Worm (Caenorhabditis elegans) whole organism, L1 larva: ENCODE measurements around the gene F36D4.1.

Experiments
- C04F5.9 ChIP-seq: sonication (generic microtip); optimal IDR thresholded peaks from 2 replicates; lab custom pipeline; 2016; ENCODE audit warnings: missing genetic modification characterization, missing compliant biosample characterization
- C16A3.4 ChIP-seq: fragments of 150-350 bp; optimal IDR thresholded peaks from 2 replicates; lab custom pipeline; 2014; ENCODE audit warnings: missing biosample characterization, missing genetic modification characterization
- F16B12.6 ChIP-seq: fragments of 150-350 bp; optimal IDR thresholded peaks from 2 replicates; lab custom pipeline; 2014; ENCODE audit warnings: missing biosample characterization, missing genetic modification characterization
- ceh-8 ChIP-seq: fragments of 200-800 bp; sonication (Bioruptor generic); optimal IDR thresholded peaks from 2 replicates; lab custom pipeline; 2018; ENCODE audit warnings: mild to moderate bottlenecking, missing genetic modification characterization, moderate library complexity, missing compliant biosample characterization
- ceh-88 ChIP-seq: fragments of 200-800 bp; sonication (Bioruptor generic); IDR thresholded peaks from 2 replicates; pipeline ENCODE4 v1.3.6; 2022; ENCODE audit warnings: missing genetic modification characterization, missing compliant biosample characterization
- ceh-90 ChIP-seq: sonication (generic microtip); optimal IDR thresholded peaks from 2 replicates; lab custom pipeline; 2016; ENCODE audit warnings: missing genetic modification characterization, missing compliant biosample characterization
- ces-1 ChIP-seq: fragments of 150-350 bp; optimal IDR thresholded peaks from 2 replicates; lab custom pipeline; 2014; ENCODE audit warnings: missing biosample characterization, missing genetic modification reagents, missing genetic modification characterization
- dpl-1 ChIP-seq, 3 experiments: fragments of 150-350 bp in 2 of 3; sonication (generic microtip) in 1 of 3; optimal IDR thresholded peaks; 2 replicates each; lab custom pipeline; 2014 to 2017; ENCODE audit warnings: missing biosample characterization in 3 of 3, missing genetic modification characterization in 3 of 3, missing genetic modification reagents in 3 of 3
- egl-13 ChIP-seq: sonication (generic microtip); optimal IDR thresholded peaks from 2 replicates; lab custom pipeline; 2016; ENCODE audit warnings: missing genotype, missing genetic modification reagents, missing genetic modification characterization, missing compliant biosample characterization
- elt-2 ChIP-seq: sonication (generic microtip); optimal IDR thresholded peaks from 2 replicates; lab custom pipeline; 2016; ENCODE audit warnings: missing genetic modification characterization, mild to moderate bottlenecking, inconsistent platforms, missing compliant biosample characterization, missing genetic modification reagents
- fkh-4 ChIP-seq: sonication (generic microtip); optimal IDR thresholded peaks from 2 replicates; lab custom pipeline; 2016; ENCODE audit warnings: missing compliant biosample characterization, missing genetic modification characterization, borderline replicate concordance
- grh-1 ChIP-seq: fragments of 200-800 bp; sonication (Bioruptor generic); IDR thresholded peaks from 2 replicates; pipeline ENCODE4 v1.3.6; 2022; ENCODE audit warnings: missing genetic modification reagents, missing genetic modification characterization, missing compliant biosample characterization
- irx-1 ChIP-seq: sonication (generic microtip); optimal IDR thresholded peaks from 2 replicates; lab custom pipeline; 2016; ENCODE audit warnings: missing genetic modification characterization, missing compliant biosample characterization
- lin-13 ChIP-seq: fragments of 150-350 bp; optimal IDR thresholded peaks from 2 replicates; lab custom pipeline; 2014; ENCODE audit warnings: missing biosample characterization, missing genetic modification reagents, missing genetic modification characterization
- lin-14 ChIP-seq: fragments of 200-800 bp; sonication (Bioruptor generic); optimal IDR thresholded peaks from 2 replicates; lab custom pipeline; 2018; ENCODE audit warnings: mild to moderate bottlenecking, missing genetic modification characterization, moderate library complexity, missing compliant biosample characterization
- lin-15B ChIP-seq: fragments of 150-350 bp; sonication (generic microtip); optimal IDR thresholded peaks from 3 replicates; lab custom pipeline; 2014; ENCODE audit warnings: missing biosample characterization, missing genetic modification characterization
- lir-3 ChIP-seq: sonication (generic microtip); optimal IDR thresholded peaks from 2 replicates; lab custom pipeline; 2016; ENCODE audit warnings: mild to moderate bottlenecking, missing genetic modification characterization, moderate library complexity, missing compliant biosample characterization; ENCODE audit not compliant: poor library complexity
- mdl-1 ChIP-seq, 2 experiments: fragments of 150-350 bp; optimal IDR thresholded peaks; 2 replicates each; lab custom pipeline; 2014 to 2017; ENCODE audit warnings: missing biosample characterization in 2 of 2, missing genetic modification characterization in 2 of 2, inconsistent platforms in 1 of 2
- mep-1 ChIP-seq: fragments of 150-350 bp; optimal IDR thresholded peaks from 2 replicates; lab custom pipeline; 2014; ENCODE audit warnings: missing biosample characterization, missing genetic modification characterization
- nhr-12 ChIP-seq: sonication (generic microtip); optimal IDR thresholded peaks from 2 replicates; lab custom pipeline; 2017; ENCODE audit warnings: missing biosample characterization, missing genetic modification characterization
- nhr-19 ChIP-seq: fragments of 200-800 bp; sonication (Bioruptor generic); conservative IDR thresholded peaks from 2 replicates; pipeline ENCODE4 v1.3.6; 2022; ENCODE audit warnings: missing genetic modification characterization, missing compliant biosample characterization
- nhr-20 ChIP-seq: sonication (generic microtip); optimal IDR thresholded peaks from 2 replicates; lab custom pipeline; 2016; ENCODE audit warnings: mild to moderate bottlenecking, missing genetic modification characterization, missing compliant biosample characterization
- nhr-71 ChIP-seq: sonication (generic microtip); optimal IDR thresholded peaks from 2 replicates; lab custom pipeline; 2016; ENCODE audit warnings: mild to moderate bottlenecking, missing genetic modification characterization, moderate library complexity, missing compliant biosample characterization
- nhr-77 ChIP-seq: fragments of 150-350 bp; optimal IDR thresholded peaks from 2 replicates; lab custom pipeline; 2014; ENCODE audit warnings: missing biosample characterization, missing genetic modification characterization
- nhr-84 ChIP-seq: sonication (generic microtip); optimal IDR thresholded peaks from 2 replicates; lab custom pipeline; 2017; ENCODE audit warnings: missing biosample characterization, missing genetic modification characterization
- nhr-85 ChIP-seq: sonication (generic microtip); peaks from one replicate; lab custom pipeline; 2016; ENCODE audit warnings: missing genetic modification characterization, inconsistent platforms, missing compliant biosample characterization
- pag-3 ChIP-seq: sonication (generic microtip); optimal IDR thresholded peaks from 2 replicates; lab custom pipeline; 2017; ENCODE audit warnings: missing genetic modification characterization, mild to moderate bottlenecking, missing compliant biosample characterization, antibody characterized with exemption, borderline replicate concordance; ENCODE audit not compliant: insufficient read depth
- pax-3 ChIP-seq: fragments of 200-800 bp; sonication (Bioruptor generic); optimal IDR thresholded peaks from 2 replicates; lab custom pipeline; 2018; ENCODE audit warnings: mild to moderate bottlenecking, missing genetic modification characterization, moderate library complexity, missing compliant biosample characterization
- pqm-1 ChIP-seq: sonication (generic microtip); optimal IDR thresholded peaks from 3 replicates; lab custom pipeline; 2017; ENCODE audit warnings: missing biosample characterization, missing genetic modification characterization
- snu-23 ChIP-seq: sonication (generic microtip); optimal IDR thresholded peaks from 2 replicates; lab custom pipeline; 2016; ENCODE audit warnings: missing genetic modification characterization, missing compliant biosample characterization
- sptf-1 ChIP-seq: fragments of 150-350 bp; optimal IDR thresholded peaks from 2 replicates; lab custom pipeline; 2014; ENCODE audit warnings: missing biosample characterization, missing genetic modification characterization
- tlp-1 ChIP-seq: fragments of 150-350 bp; optimal IDR thresholded peaks from 2 replicates; lab custom pipeline; 2014; ENCODE audit warnings: missing biosample characterization, missing genetic modification characterization
- unc-62 ChIP-seq: fragments of 150-350 bp; optimal IDR thresholded peaks from 2 replicates; lab custom pipeline; 2014; ENCODE audit warnings: missing biosample characterization, missing genetic modification reagents, missing genetic modification characterization
- unc-86 ChIP-seq: sonication (generic microtip); optimal IDR thresholded peaks from 2 replicates; lab custom pipeline; 2016; ENCODE audit warnings: missing genetic modification characterization, missing compliant biosample characterization
- vab-15 ChIP-seq: sonication (generic microtip); optimal IDR thresholded peaks from 2 replicates; lab custom pipeline; 2017; ENCODE audit warnings: missing genotype, mild to moderate bottlenecking, missing genetic modification characterization, missing compliant biosample characterization
- xbp-1 ChIP-seq: sonication (generic microtip); optimal IDR thresholded peaks from 2 replicates; lab custom pipeline; 2016; ENCODE audit warnings: missing genetic modification characterization, missing compliant biosample characterization
- zip-4 ChIP-seq: fragments of 200-800 bp; sonication (Bioruptor generic); optimal IDR thresholded peaks from 2 replicates; lab custom pipeline; 2018; ENCODE audit warnings: mild to moderate bottlenecking, missing genetic modification characterization, moderate library complexity, missing compliant biosample characterization

Gene F36D4.1

ce11 chrV:9416624-9417023, at the start of gene F36D4.1:
TSS of gene F36D4.1 (plus strand) at chrV:9416924.
- TF ChIP-seq pag-3 (tag; lab: Kevin White, UChicago) (no peak), lir-3 (no peak), lin-13 (no peak), nhr-20 (tag; lab: Kevin White, UChicago) (no peak), ceh-8 (GFP tag; lab: Kevin White, UChicago) (no peak), irx-1 (tag; lab: Kevin White, UChicago) (no peak)
- TF ChIP-seq, all 84 proteins: peak for 0

DNA sequence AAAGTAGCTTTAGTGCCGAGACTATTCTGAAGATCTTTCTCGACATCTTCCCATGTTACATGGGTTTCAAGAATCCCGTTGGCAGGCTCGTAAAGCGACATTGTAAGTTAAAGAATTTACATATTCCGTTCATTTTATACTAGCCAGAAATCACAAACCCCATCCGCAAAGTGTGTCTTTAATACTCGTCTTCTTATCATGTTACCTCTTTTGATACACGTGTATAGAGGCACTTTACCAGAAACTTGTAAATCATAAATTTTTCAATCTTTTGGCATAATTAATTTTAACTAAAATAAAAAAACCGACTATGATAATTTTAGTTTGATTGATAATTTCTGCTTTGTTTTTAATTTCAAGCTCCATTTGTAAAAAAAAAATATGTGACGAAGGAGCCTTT, 45.7 kb upstream of the F36D4.1 start, which contains the start of gene E02C12.6:
E02C12.6 (minus strand) TSS at position 101 of the 400 bp plus-strand sequence.
- TF ChIP-seq nhr-19 (GFP tag; lab: Robert Waterston, UW) (no peak), tlp-1 (tag; lab: Kevin White, UChicago) (no peak), C16A3.4 (no peak), vab-15 (tag; lab: Kevin White, UChicago) (no peak), lin-15B (tag; lab: Kevin White, UChicago) (no peak), nhr-77 (tag; lab: Kevin White, UChicago) (no peak), egl-13 (tag; lab: Kevin White, UChicago) (no peak), unc-86 (tag; lab: Kevin White, UChicago) (no peak), nhr-71 (tag; lab: Kevin White, UChicago) (no peak), irx-1 (tag; lab: Kevin White, UChicago) (no peak), C04F5.9 (tag; lab: Kevin White, UChicago) (no peak), zip-4 (GFP tag; lab: Kevin White, UChicago) (no peak), fkh-4 (no peak), nhr-84 (tag; lab: Kevin White, UChicago) (no peak), ceh-8 (GFP tag; lab: Kevin White, UChicago) (no peak), unc-62 (GFP tag; lab: Kevin White, UChicago) (no peak), ces-1 (no peak), sptf-1 (tag; lab: Kevin White, UChicago) (no peak)

- TF ChIP-seq tlp-1 (tag; lab: Kevin White, UChicago) (no peak), elt-2 (tag; lab: Kevin White, UChicago) (peak; percentile 71), nhr-20 (tag; lab: Kevin White, UChicago) (peak; percentile 32), pqm-1 (tag; lab: Kevin White, UChicago) (peak; percentile 24)
Measured at ce11 chrV:9373473-9373872, 43.3 kb upstream of the F36D4.1 start, which contains the start of gene E02C12.8. TSS of gene E02C12.8 (minus strand) at chrV:9373613.

DNA sequence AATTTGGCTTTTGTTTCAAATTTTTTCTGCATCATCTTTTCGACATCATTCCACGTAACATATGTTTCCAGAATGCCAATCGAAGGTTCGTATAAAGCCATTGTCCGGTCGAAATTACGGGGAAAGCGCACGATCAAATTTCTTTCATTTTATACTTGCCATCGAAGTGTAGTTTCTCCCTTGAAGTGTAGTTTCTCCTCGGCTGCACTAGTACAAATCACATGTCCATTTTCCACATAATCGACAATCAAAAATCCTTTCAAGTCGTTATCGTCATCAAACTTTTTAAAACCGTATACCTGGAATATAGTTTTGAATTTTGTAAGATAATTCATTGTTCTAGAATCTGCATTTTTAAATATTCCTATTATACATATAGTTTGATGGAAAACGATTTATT, 41.3 kb upstream of the F36D4.1 start, which contains the start of gene E02C12.9:
E02C12.9 (minus strand) TSS at position 101 of the 400 bp plus-strand sequence.
- no peak for TF ChIP-seq pax-3
- TF ChIP-seq zip-4 (GFP tag; lab: Kevin White, UChicago): no peak
- no peak for TF ChIP-seq ceh-90 (tag; lab: Kevin White, UChicago)
- no peak for TF ChIP-seq mep-1
- TF ChIP-seq egl-13 (tag; lab: Kevin White, UChicago): no peak
- TF ChIP-seq ces-1: no peak
- no peak for TF ChIP-seq nhr-85 (tag; lab: Kevin White, UChicago)
- TF ChIP-seq mdl-1 (tag; optimal IDR thresholded peaks at IDR 0.05; lab: Kevin White, UChicago): no peak
- no peak for TF ChIP-seq nhr-12 (tag; lab: Kevin White, UChicago)
- TF ChIP-seq lin-15B (tag; lab: Kevin White, UChicago): no peak
- TF ChIP-seq dpl-1 (GFP tag; optimal IDR thresholded peaks at IDR 0.05; lab: Kevin White, UChicago): no peak
- no peak for TF ChIP-seq ceh-88 (GFP tag; lab: Robert Waterston, UW)
- no peak for TF ChIP-seq grh-1 (GFP tag; lab: Robert Waterston, UW)
- TF ChIP-seq snu-23 (GFP tag; lab: Kevin White, UChicago): no peak
- TF ChIP-seq xbp-1 (tag; lab: Kevin White, UChicago): no peak
- no peak for TF ChIP-seq sptf-1 (tag; lab: Kevin White, UChicago)
- no peak for TF ChIP-seq F16B12.6 (tag; lab: Kevin White, UChicago)
- no peak for TF ChIP-seq lin-14 (GFP tag; lab: Kevin White, UChicago)
